Worm (Caenorhabditis elegans): Measurements from ENCODE around the gene epac-1.

epac-1 gene

DNA sequence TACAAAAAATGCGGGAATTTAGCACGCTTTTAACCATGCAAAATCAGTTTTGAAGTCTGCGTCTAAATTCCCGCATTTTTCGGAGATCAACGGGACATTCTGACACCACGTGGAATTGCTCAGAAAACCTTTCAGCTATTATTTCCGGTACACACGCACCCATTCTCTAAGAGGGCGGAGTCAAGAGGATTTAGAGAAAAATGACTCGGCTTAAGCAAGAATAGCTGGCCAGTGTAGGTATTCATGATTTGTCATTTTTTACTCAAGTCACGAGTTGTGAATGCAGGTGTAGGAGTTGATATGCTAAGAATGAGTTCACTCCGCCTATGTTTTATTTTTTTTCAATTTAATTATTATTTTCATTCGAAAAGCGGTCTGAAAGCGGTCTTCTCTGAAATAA lies 38.3 kb upstream of the epac-1 start (continued):
- no peak for TF ChIP-seq vab-15 (tag; optimal IDR thresholded peaks at IDR 0.05)
- TF ChIP-seq efl-3 (GFP tag; optimal IDR thresholded peaks at IDR 0.05), result no peak
- peak; percentile 51 for TF ChIP-seq lin-14 (GFP tag; optimal IDR thresholded peaks at IDR 0.05)
- peak in 1 of 2 experiments; percentile 1 for TF ChIP-seq lin-35 (GFP tag; optimal IDR thresholded peaks at IDR 0.05)
- no peak for TF ChIP-seq fkh-4 (tag; optimal IDR thresholded peaks at IDR 0.05; ENCODE audit: borderline replicate concordance)
- no peak for TF ChIP-seq zag-1 (tag; optimal IDR thresholded peaks at IDR 0.05)
- no peak for TF ChIP-seq zip-4 (GFP tag; optimal IDR thresholded peaks at IDR 0.05)
- no peak for TF ChIP-seq mef-2 (tag; optimal IDR thresholded peaks at IDR 0.05)
- TF ChIP-seq F16B12.6 (tag; optimal IDR thresholded peaks at IDR 0.05), result no peak
- peak; percentile 77 for TF ChIP-seq sox-4 (tag; optimal IDR thresholded peaks at IDR 0.05)
- TF ChIP-seq nhr-11 (tag; optimal IDR thresholded peaks at IDR 0.05), result no peak
- TF ChIP-seq aly-2 (tag; optimal IDR thresholded peaks at IDR 0.05), result no peak
- no peak for TF ChIP-seq hlh-17 (GFP tag; optimal IDR thresholded peaks at IDR 0.05; ENCODE audit: borderline replicate concordance)
- TF ChIP-seq snpc-4 (tag; optimal IDR thresholded peaks at IDR 0.05), result no peak
- TF ChIP-seq nhr-20 (tag; optimal IDR thresholded peaks at IDR 0.05), result no peak

DNA sequence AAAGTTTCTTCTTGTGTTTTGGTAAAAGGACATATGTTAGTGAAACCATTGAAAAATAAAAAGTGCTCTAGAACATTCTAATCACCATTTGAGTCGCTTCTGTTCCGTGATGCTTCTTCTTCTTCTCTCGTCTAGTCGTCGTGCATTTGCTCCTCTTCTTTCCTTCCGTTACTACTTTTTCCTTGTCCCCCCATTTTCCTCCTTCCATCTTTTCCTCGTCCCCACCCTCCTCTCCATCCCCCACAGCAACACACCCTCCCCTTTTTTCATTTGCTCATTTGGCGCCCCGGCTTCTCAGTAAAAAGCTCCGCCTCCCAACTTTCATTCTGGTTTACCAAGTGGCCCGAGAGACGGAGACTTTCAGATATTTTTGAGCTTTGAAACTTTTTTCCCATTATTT lies 37.3 kb upstream of the epac-1 start:
- TF ChIP-seq hpl-2 (GFP tag; optimal IDR thresholded peaks at IDR 0.05) (no peak), egl-27 (tag; optimal IDR thresholded peaks at IDR 0.05) (no peak), nhr-84 (tag; optimal IDR thresholded peaks at IDR 0.05) (no peak), ceh-63 (GFP tag; optimal IDR thresholded peaks at IDR 0.05) (no peak), aha-1 (tag; optimal IDR thresholded peaks at IDR 0.05) (no peak), unc-62 (GFP tag; optimal IDR thresholded peaks at IDR 0.05) (no peak), vab-15 (tag; optimal IDR thresholded peaks at IDR 0.05) (no peak), mdl-1 (tag; optimal IDR thresholded peaks at IDR 0.05) (no peak), unc-130 (tag; optimal IDR thresholded peaks at IDR 0.05) (no peak), nhr-20 (tag; optimal IDR thresholded peaks at IDR 0.05) (no peak), fkh-10 (GFP tag; optimal IDR thresholded peaks at IDR 0.05) (peak; percentile 35), grh-1 (GFP tag; IDR thresholded peaks at IDR 0.05) (no peak), zag-1 (tag; optimal IDR thresholded peaks at IDR 0.05) (no peak), nhr-19 (GFP tag; conservative IDR thresholded peaks at IDR 0.05) (peak; percentile 29; the same call in 1 of the 2 replicates), ama-1 (optimal IDR thresholded peaks at IDR 0.05) (no peak), ceh-90 (tag; optimal IDR thresholded peaks at IDR 0.05) (no peak), hlh-17 (GFP tag; optimal IDR thresholded peaks at IDR 0.05; ENCODE audit: borderline replicate concordance) (no peak), unc-86 (tag; optimal IDR thresholded peaks at IDR 0.05) (no peak), egl-13 (tag; optimal IDR thresholded peaks at IDR 0.05) (no peak), efl-1 (optimal IDR thresholded peaks at IDR 0.05) (no peak), efl-1 (GFP tag; optimal IDR thresholded peaks at IDR 0.05 in 1 of 2) (peak in 1 of 2 experiments; percentile 14), nhr-71 (tag; optimal IDR thresholded peaks at IDR 0.05) (peak; percentile 31), tlp-1 (tag; optimal IDR thresholded peaks at IDR 0.05) (no peak), nhr-47 (tag; optimal IDR thresholded peaks at IDR 0.05) (no peak), fkh-8 (tag; optimal IDR thresholded peaks at IDR 0.05) (peak; percentile 73), fos-1 (tag; optimal IDR thresholded peaks at IDR 0.05) (no peak), hlh-4 (tag; optimal IDR thresholded peaks at IDR 0.05) (no peak), nhr-76 (tag; optimal IDR thresholded peaks at IDR 0.05) (no peak), unc-30 (tag; optimal IDR thresholded peaks at IDR 0.05) (no peak), pax-3 (tag; optimal IDR thresholded peaks at IDR 0.05) (no peak), ces-1 (GFP tag; optimal IDR thresholded peaks at IDR 0.05) (peak; percentile 26), nhr-28 (tag; optimal IDR thresholded peaks at IDR 0.05) (no peak), lir-3 (tag; optimal IDR thresholded peaks at IDR 0.05; ENCODE audit: poor library complexity) (no peak), dpl-1 (GFP tag; optimal IDR thresholded peaks at IDR 0.05) (no peak), nhr-85 (tag) (no peak), sup-37 (GFP tag; optimal IDR thresholded peaks at IDR 0.05) (no peak), nhr-77 (tag; optimal IDR thresholded peaks at IDR 0.05) (no peak), xbp-1 (tag; optimal IDR thresholded peaks at IDR 0.05) (no peak), ztf-4 (tag; optimal IDR thresholded peaks at IDR 0.05) (peak; percentile 8), blmp-1 (tag; optimal IDR thresholded peaks at IDR 0.05) (no peak), C16A3.4 (tag; optimal IDR thresholded peaks at IDR 0.05) (no peak), elt-3 (tag; optimal IDR thresholded peaks at IDR 0.05) (no peak)

Data from whole organism, L1 larva.